Worm (Caenorhabditis elegans): ENCODE data around the gene gcc-2.

gcc-2 gene

DNA sequence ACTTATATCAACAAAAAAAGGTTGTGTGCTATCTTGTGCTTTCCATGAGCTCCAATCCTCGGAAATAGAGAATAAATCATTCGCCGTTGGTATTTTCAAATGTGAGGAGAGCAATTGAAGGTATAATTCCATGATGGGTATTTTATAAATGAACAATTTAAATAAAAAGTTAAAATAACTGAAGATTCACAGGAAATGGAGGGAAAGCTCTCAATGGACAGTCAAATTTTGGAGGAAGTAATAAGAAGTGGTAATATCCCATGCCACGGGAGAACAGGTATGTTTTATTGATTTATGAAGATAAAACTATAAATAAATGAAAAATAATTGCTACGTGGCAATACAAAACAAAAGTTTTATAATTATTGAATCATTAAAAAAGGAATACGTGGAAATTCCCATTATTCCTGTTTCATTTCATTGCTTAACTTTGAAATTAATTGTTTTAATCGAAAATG is 21.2 kb upstream of the gcc-2 start (continued):
- TF ChIP-seq nhr-111 (GFP tag; optimal IDR thresholded peaks at IDR 0.05) (peak; percentile 51), mxl-2 (GFP tag; conservative IDR thresholded peaks at IDR 0.05) (no peak), sdz-12 (GFP tag; optimal IDR thresholded peaks at IDR 0.05) (peak; percentile 76), zag-1 (tag; optimal IDR thresholded peaks at IDR 0.05) (no peak), lir-3 (tag; optimal IDR thresholded peaks at IDR 0.05) (no peak), mdt-29 (GFP tag; IDR thresholded peaks at IDR 0.05) (no peak), unc-62 (GFP tag; optimal IDR thresholded peaks at IDR 0.05 in 1 of 2) (no peak), unc-62 (tag; optimal IDR thresholded peaks at IDR 0.05) (no peak), Y5F2A.4 (GFP tag; optimal IDR thresholded peaks at IDR 0.05) (no peak), mxl-3 (GFP tag; optimal IDR thresholded peaks at IDR 0.05) (no peak), hlh-30 (tag; optimal IDR thresholded peaks at IDR 0.05; ENCODE audit: insufficient read depth) (no peak), gei-8 (GFP tag; optimal IDR thresholded peaks at IDR 0.05) (no peak), vab-7 (GFP tag; IDR thresholded peaks at IDR 0.05) (no peak), attf-4 (tag; optimal IDR thresholded peaks at IDR 0.05) (no peak), nhr-76 (tag; optimal IDR thresholded peaks at IDR 0.05) (no peak), T20F7.1 (GFP tag; optimal IDR thresholded peaks at IDR 0.05) (peak; percentile 47), daf-8 (GFP tag; IDR thresholded peaks at IDR 0.05) (no peak), tag-97 (GFP tag; IDR thresholded peaks at IDR 0.05) (no peak), egl-43 (GFP tag; IDR thresholded peaks at IDR 0.05) (no peak), F26F4.8 (GFP tag; conservative IDR thresholded peaks at IDR 0.05) (no peak), dmd-9 (GFP tag; IDR thresholded peaks at IDR 0.05) (no peak), ama-1 (optimal IDR thresholded peaks at IDR 0.05) (peak; percentile 68), lin-15B (tag; optimal IDR thresholded peaks at IDR 0.05) (no peak), ztf-11 (tag; optimal IDR thresholded peaks at IDR 0.05) (no peak), nhr-10 (tag; optimal IDR thresholded peaks at IDR 0.05) (no peak), nhr-102 (tag; optimal IDR thresholded peaks at IDR 0.05) (peak; percentile 73), ceh-28 (tag; optimal IDR thresholded peaks at IDR 0.05) (no peak), ztf-7 (tag; optimal IDR thresholded peaks at IDR 0.05) (no peak), lsy-2 (tag; optimal IDR thresholded peaks at IDR 0.05) (peak in 1 of 2 experiments; percentile 50), snpc-1.2 (GFP tag; IDR thresholded peaks at IDR 0.05) (no peak), ceh-44 (GFP tag; IDR thresholded peaks at IDR 0.05) (no peak), ZK337.2 (GFP tag; IDR thresholded peaks at IDR 0.05) (no peak), zfp-3 (GFP tag; conservative IDR thresholded peaks at IDR 0.05) (peak; percentile 83), ces-1 (GFP tag; optimal IDR thresholded peaks at IDR 0.05) (no peak), lin-29 (GFP tag; IDR thresholded peaks at IDR 0.05) (no peak), nhr-6 (tag; optimal IDR thresholded peaks at IDR 0.05) (no peak), zip-2 (tag; optimal IDR thresholded peaks at IDR 0.05) (no peak), ceh-32 (tag; optimal IDR thresholded peaks at IDR 0.05; ENCODE audit: poor library complexity) (no peak), unc-130 (GFP tag; optimal IDR thresholded peaks at IDR 0.05) (no peak), dpl-1 (GFP tag; optimal IDR thresholded peaks at IDR 0.05) (no peak), spr-3 (GFP tag; optimal IDR thresholded peaks at IDR 0.05) (peak; percentile 40), madf-9 (GFP tag; conservative IDR thresholded peaks at IDR 0.05) (no peak), set-16 (GFP tag; IDR thresholded peaks at IDR 0.05) (no peak), daf-16 (GFP tag; optimal IDR thresholded peaks at IDR 0.05) (peak in 1 of 2 experiments; percentile 62), daf-16 (tag; optimal IDR thresholded peaks at IDR 0.05) (peak; percentile 61), aha-1 (tag) (peak; percentile 26), F37D6.2 (tag; optimal IDR thresholded peaks at IDR 0.05) (no peak), nhr-48 (tag; optimal IDR thresholded peaks at IDR 0.05) (peak; percentile 26), ctbp-1 (GFP tag; IDR thresholded peaks at IDR 0.05) (0 out of 2 replicates have a peak, but pooled peaks have one; percentile 38), zip-11 (GFP tag; IDR thresholded peaks at IDR 0.05) (no peak), skn-1 (tag; optimal IDR thresholded peaks at IDR 0.05) (no peak), F10B5.3 (tag; optimal IDR thresholded peaks at IDR 0.05) (no peak), ceh-82 (tag; optimal IDR thresholded peaks at IDR 0.05) (no peak)
